ENCODE assay signal across 2 fruit fly cellular contexts in the genomic region with DNA sequence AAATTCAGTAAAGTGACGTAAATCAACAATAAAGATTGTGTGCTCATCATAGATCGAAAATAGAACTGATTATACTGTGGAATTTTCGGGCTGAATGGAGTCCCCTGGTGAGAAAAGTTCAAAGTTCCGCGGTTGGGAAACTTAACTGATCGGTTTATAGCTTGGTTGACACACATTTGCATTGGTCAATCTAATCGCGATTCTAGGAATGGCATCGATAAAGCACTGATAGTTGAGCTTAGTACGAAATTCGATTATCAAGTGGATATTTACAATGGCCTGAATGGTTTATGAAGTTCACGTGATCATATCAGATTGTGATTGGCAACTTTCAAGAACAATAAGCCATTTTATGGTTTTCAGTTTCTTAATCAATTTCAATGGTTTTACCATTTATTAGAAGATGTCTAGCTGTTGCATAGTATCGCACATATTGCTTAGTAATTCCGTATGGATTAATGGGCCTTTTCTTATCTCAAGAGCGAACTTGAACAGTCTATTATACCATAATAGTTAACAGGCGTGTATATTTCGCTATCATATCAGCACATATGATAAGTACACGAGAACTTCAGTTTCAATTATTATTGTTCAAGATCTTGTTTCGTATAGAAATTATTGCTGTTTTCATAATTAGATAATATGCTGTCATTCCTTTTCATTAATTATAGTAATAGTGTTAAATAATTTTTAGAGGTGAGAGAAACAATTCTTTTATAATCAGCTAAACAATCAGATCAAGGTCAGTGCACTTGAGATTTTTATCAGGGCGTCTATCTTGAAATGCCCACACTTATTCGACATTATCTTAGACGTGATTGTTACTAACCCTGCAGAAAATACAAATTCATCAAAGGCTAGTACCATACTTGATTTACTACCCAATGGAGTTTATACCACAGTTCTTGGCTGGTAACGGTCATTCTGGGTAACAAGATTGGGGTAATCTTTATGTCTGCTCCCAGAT.
TF ChIP-seq lines count a peak whose summit lies in the region.

A gene (plus strand): TSS at position 900 of the 967 bp plus-strand sequence.

- no peak for TF ChIP-seq CTCF in whole organism, embryonic (GFP tag; optimal IDR thresholded peaks at IDR 0.05; lab: Kevin White, UChicago)

TF ChIP-seq in whole organism, adult, 20 proteins besides CTCF, POLR2A, EP300 and RAD21:
- TF ChIP-seq tj (GFP tag; optimal IDR thresholded peaks at IDR 0.05; lab: Kevin White, UChicago): no peak
- no peak for TF ChIP-seq pad (GFP tag; optimal IDR thresholded peaks at IDR 0.05; lab: Kevin White, UChicago)
- no peak for TF ChIP-seq bab1 (GFP tag; optimal IDR thresholded peaks at IDR 0.05; lab: Kevin White, UChicago)
- peak; percentile 33 for TF ChIP-seq kay (GFP tag; lab: Kevin White, UChicago; ENCODE audit: borderline replicate concordance)
- TF ChIP-seq cic (GFP tag; optimal IDR thresholded peaks at IDR 0.05; lab: Kevin White, UChicago): peak; percentile 19

TF ChIP-seq in whole organism, embryonic, 481 proteins besides CTCF, POLR2A, EP300 and RAD21:
- peak; percentile 95 for TF ChIP-seq CG34376 (GFP tag; optimal IDR thresholded peaks at IDR 0.05; lab: Kevin White, UChicago)
- peak; percentile 72 for TF ChIP-seq sd (tag; optimal IDR thresholded peaks at IDR 0.05; lab: Kevin White, UChicago)
- no peak for TF ChIP-seq Awh (GFP tag; IDR thresholded peaks at IDR 0.05; lab: Robert Waterston, UW)
- peak in 1 of 2 experiments; percentile 39 for TF ChIP-seq Pdp1 (GFP tag; optimal IDR thresholded peaks at IDR 0.05; lab: Kevin White, UChicago)
- TF ChIP-seq GATAe (GFP tag; conservative IDR thresholded peaks at IDR 0.05; lab: Robert Waterston, UW): peak; percentile 35; the same call in 1 of the 2 replicates
- peak; percentile 76 for TF ChIP-seq sug (tag; optimal IDR thresholded peaks at IDR 0.05; lab: Kevin White, UChicago)
- peak; percentile 10 for TF ChIP-seq CG3281 (GFP tag; optimal IDR thresholded peaks at IDR 0.05; lab: Kevin White, UChicago)
- TF ChIP-seq trem (tag; optimal IDR thresholded peaks at IDR 0.05; lab: Kevin White, UChicago): no peak
- TF ChIP-seq CG18599 (GFP tag; optimal IDR thresholded peaks at IDR 0.05; lab: Kevin White, UChicago): peak; percentile 4
- TF ChIP-seq cwo (GFP tag; optimal IDR thresholded peaks at IDR 0.05; lab: Kevin White, UChicago): peak; percentile 76
- TF ChIP-seq CG2678 (tag; optimal IDR thresholded peaks at IDR 0.05; lab: Kevin White, UChicago): peak; percentile 4
- TF ChIP-seq gsb (GFP tag; IDR thresholded peaks at IDR 0.05; lab: Robert Waterston, UW): no peak
- peak; percentile 93 for TF ChIP-seq exex (tag; optimal IDR thresholded peaks at IDR 0.05; lab: Kevin White, UChicago)
- peak; percentile 71 for TF ChIP-seq grn (GFP tag; optimal IDR thresholded peaks at IDR 0.05; lab: Kevin White, UChicago)
- TF ChIP-seq mirr (GFP tag; optimal IDR thresholded peaks at IDR 0.05; lab: Kevin White, UChicago): peak; percentile 56
- TF ChIP-seq CG18262 (tag; optimal IDR thresholded peaks at IDR 0.05; lab: Kevin White, UChicago): no peak
